Fruit fly (Drosophila melanogaster) whole organism, embryonic: Measurements from ENCODE around the gene Fer3HCH.

Experiments used
- Adf1 ChIP-seq: fragments of 200-800 bp; sonication (Bioruptor generic); IDR thresholded peaks from 2 replicates; pipeline ENCODE4 v1.3.6; 2022; ENCODE audit warnings: missing biosample characterization, missing genetic modification characterization
- CG11085 ChIP-seq: fragments of 200-800 bp; sonication (Bioruptor generic); IDR thresholded peaks from 2 replicates; pipeline ENCODE4 v1.3.6; 2022; ENCODE audit warnings: missing biosample characterization, missing genetic modification characterization
- CG11247 ChIP-seq: fragments of 200-800 bp; sonication (Bioruptor generic); IDR thresholded peaks from 2 replicates; pipeline ENCODE4 v1.3.6; 2022; ENCODE audit warnings: missing biosample characterization, missing genetic modification characterization
- CG11456 ChIP-seq: fragments of 200-800 bp; sonication (Bioruptor generic); IDR thresholded peaks from 3 replicates; pipeline ENCODE4 v1.3.6; 2022; ENCODE audit warnings: missing biosample characterization, missing genetic modification characterization
- CG11560 ChIP-seq: fragments of 200-800 bp; sonication (Bioruptor generic); IDR thresholded peaks from 3 replicates; pipeline ENCODE4 v1.3.6; 2022; ENCODE audit warnings: missing biosample characterization, missing genetic modification characterization
- CG12071 ChIP-seq: fragments of 200-800 bp; sonication (Bioruptor generic); optimal IDR thresholded peaks from 3 replicates; lab custom pipeline; 2018; ENCODE audit warnings: missing biosample characterization, mild to moderate bottlenecking, missing genetic modification characterization
- CG12744 ChIP-seq: fragments of 200-800 bp; sonication (Bioruptor generic); optimal IDR thresholded peaks from 2 replicates; lab custom pipeline; 2016; ENCODE audit warnings: missing biosample characterization, missing genetic modification characterization
- CG14441 ChIP-seq: fragments of 200-800 bp; sonication (Bioruptor generic); IDR thresholded peaks from 2 replicates; pipeline ENCODE4 v1.3.6; 2022; ENCODE audit warnings: missing biosample characterization, missing genetic modification characterization
- CG15479 ChIP-seq: fragments of 200-800 bp; sonication (Bioruptor generic); optimal IDR thresholded peaks from 3 replicates; lab custom pipeline; 2019; ENCODE audit warnings: missing biosample characterization, mild to moderate bottlenecking, missing genetic modification characterization, moderate library complexity
- CG15514 ChIP-seq: fragments of 200-800 bp; sonication (Bioruptor generic); optimal IDR thresholded peaks from 3 replicates; lab custom pipeline; 2017; ENCODE audit warnings: missing biosample characterization, missing genetic modification characterization, mild to moderate bottlenecking, moderate library complexity, missing genetic modification reagents
- CG15696 ChIP-seq: fragments of 200-800 bp; sonication (Bioruptor generic); optimal IDR thresholded peaks from 2 replicates; lab custom pipeline; 2019; ENCODE audit warnings: missing biosample characterization, mild to moderate bottlenecking, missing genetic modification characterization, moderate library complexity
- CG1602 ChIP-seq: fragments of 200-800 bp; sonication (Bioruptor generic); optimal IDR thresholded peaks from 3 replicates; lab custom pipeline; 2016; ENCODE audit warnings: missing biosample characterization, missing genetic modification characterization
- CG16863 ChIP-seq: fragments of 200-800 bp; sonication (Bioruptor generic); optimal IDR thresholded peaks from 3 replicates; lab custom pipeline; 2016; ENCODE audit warnings: missing biosample characterization, missing genetic modification characterization
- CG17328 ChIP-seq: fragments of 200-800 bp; sonication (Bioruptor generic); IDR thresholded peaks from 2 replicates; pipeline ENCODE4 v1.3.6; 2022; ENCODE audit warnings: missing biosample characterization, missing genetic modification characterization
- CG18764 ChIP-seq: fragments of 200-800 bp; sonication (Bioruptor generic); optimal IDR thresholded peaks from 3 replicates; lab custom pipeline; 2016; ENCODE audit warnings: missing biosample characterization, missing genetic modification characterization
- CG2116 ChIP-seq: fragments of 200-800 bp; sonication (Bioruptor generic); optimal IDR thresholded peaks from 3 replicates; lab custom pipeline; 2018; ENCODE audit warnings: missing biosample characterization, mild to moderate bottlenecking, missing genetic modification characterization
- CG2199 ChIP-seq: fragments of 200-800 bp; sonication (Bioruptor generic); IDR thresholded peaks from 3 replicates; pipeline ENCODE4 v1.3.6; 2022; ENCODE audit warnings: missing biosample characterization, missing genetic modification characterization
- CG2678 ChIP-seq: fragments of 200-800 bp; sonication (Bioruptor generic); optimal IDR thresholded peaks from 3 replicates; lab custom pipeline; 2019; ENCODE audit warnings: missing biosample characterization, mild to moderate bottlenecking, missing genetic modification characterization, moderate library complexity
- CG2889 ChIP-seq: fragments of 200-800 bp; sonication (Bioruptor generic); IDR thresholded peaks from 3 replicates; pipeline ENCODE4 v1.3.6; 2022; ENCODE audit warnings: missing biosample characterization, missing genetic modification characterization
- CG32767 ChIP-seq: fragments of 200-800 bp; sonication (Bioruptor generic); IDR thresholded peaks from 2 replicates; pipeline ENCODE4 v1.3.6; 2022; ENCODE audit warnings: missing biosample characterization, missing genetic modification characterization
- CG33557 ChIP-seq: fragments of 200-800 bp; sonication (Bioruptor generic); optimal IDR thresholded peaks from 2 replicates; lab custom pipeline; 2019; ENCODE audit warnings: missing biosample characterization, mild to moderate bottlenecking, missing genetic modification characterization, moderate library complexity
- CG5245 ChIP-seq: fragments of 200-800 bp; sonication (Bioruptor generic); optimal IDR thresholded peaks from 3 replicates; lab custom pipeline; 2016; ENCODE audit warnings: missing biosample characterization, missing genetic modification characterization
- CG6254 ChIP-seq: fragments of 200-800 bp; sonication (Bioruptor generic); optimal IDR thresholded peaks from 3 replicates; lab custom pipeline; 2017; ENCODE audit warnings: mild to moderate bottlenecking, missing biosample characterization, missing genetic modification reagents, missing genetic modification characterization
- CG8089 ChIP-seq: fragments of 200-800 bp; sonication (Bioruptor generic); optimal IDR thresholded peaks from 3 replicates; lab custom pipeline; 2016; ENCODE audit warnings: missing biosample characterization, missing genetic modification characterization
- CG9876 ChIP-seq: fragments of 200-800 bp; sonication (Bioruptor generic); optimal IDR thresholded peaks from 2 replicates; lab custom pipeline; 2016; ENCODE audit warnings: missing biosample characterization, missing genetic modification characterization
- CG9932 ChIP-seq: fragments of 200-800 bp; sonication (Bioruptor generic); IDR thresholded peaks from 2 replicates; pipeline ENCODE4 v1.3.6; 2022; ENCODE audit warnings: missing biosample characterization, missing genetic modification characterization
- CrebB ChIP-seq: fragments of 200-800 bp; sonication (Bioruptor generic); optimal IDR thresholded peaks from 3 replicates; lab custom pipeline; 2018; ENCODE audit warnings: missing biosample characterization, mild to moderate bottlenecking, missing genetic modification characterization
- D ChIP-seq, 2 experiments: fragments of 200-800 bp in 1 of 2; fragments of >200 bp in 1 of 2; sonication (Bioruptor generic) in 1 of 2; optimal IDR thresholded peaks; 2 replicates in 1 of 2; 3 replicates in 1 of 2; lab custom pipeline; 2017; ENCODE audit warnings: mild to moderate bottlenecking in 1 of 2, missing biosample characterization in 1 of 2, missing genetic modification characterization in 1 of 2, missing genetic modification reagents in 1 of 2
- Fer3 ChIP-seq: fragments of 200-800 bp; sonication (Bioruptor generic); optimal IDR thresholded peaks from 2 replicates; lab custom pipeline; 2018; ENCODE audit warnings: missing biosample characterization, mild to moderate bottlenecking, missing genetic modification characterization, moderate library complexity
- H2.0 ChIP-seq: fragments of 200-800 bp; sonication (Bioruptor generic); IDR thresholded peaks from 2 replicates; pipeline ENCODE4 v1.3.6; 2022; ENCODE audit warnings: missing biosample characterization, missing genetic modification characterization
- Max ChIP-seq: fragments of 200-800 bp; sonication (Bioruptor generic); optimal IDR thresholded peaks from 2 replicates; lab custom pipeline; 2016; ENCODE audit warnings: missing biosample characterization, mild to moderate bottlenecking, missing genetic modification characterization
- Mes4 ChIP-seq: fragments of 200-800 bp; sonication (Bioruptor generic); optimal IDR thresholded peaks from 2 replicates; lab custom pipeline; 2016; ENCODE audit warnings: missing biosample characterization, missing genetic modification characterization
- Neu2 ChIP-seq: fragments of 200-800 bp; sonication (Bioruptor generic); optimal IDR thresholded peaks from 3 replicates; lab custom pipeline; 2016; ENCODE audit warnings: missing biosample characterization, missing genetic modification characterization, borderline replicate concordance
- Oaz ChIP-seq: fragments of 200-800 bp; sonication (Bioruptor generic); IDR thresholded peaks from 2 replicates; pipeline ENCODE4 v1.3.6; 2022; ENCODE audit warnings: missing biosample characterization, missing genetic modification characterization
- Poxn ChIP-seq: fragments of 200-800 bp; sonication (Bioruptor generic); IDR thresholded peaks from 2 replicates; pipeline ENCODE4 v1.3.6; 2022; ENCODE audit warnings: missing biosample characterization, missing genetic modification characterization
- Usf ChIP-seq: fragments of 200-800 bp; sonication (Bioruptor generic); optimal IDR thresholded peaks from 2 replicates; lab custom pipeline; 2017; ENCODE audit warnings: missing genotype, missing biosample characterization, missing genetic modification characterization
- ase ChIP-seq: fragments of 200-800 bp; sonication (Bioruptor generic); IDR thresholded peaks from 3 replicates; pipeline ENCODE4 v1.3.6; 2022; ENCODE audit warnings: missing biosample characterization, missing genetic modification characterization
- bowl ChIP-seq: fragments of 200-800 bp; sonication (Bioruptor generic); IDR thresholded peaks from 2 replicates; pipeline ENCODE4 v1.3.6; 2022; ENCODE audit warnings: missing biosample characterization, missing genetic modification characterization
- cad ChIP-seq: fragments of >200 bp; optimal IDR thresholded peaks from 2 replicates; lab custom pipeline; 2017; ENCODE audit warnings: missing biosample characterization, missing genetic modification characterization
- chm ChIP-seq: fragments of 200-800 bp; sonication (Bioruptor generic); IDR thresholded peaks from 2 replicates; pipeline ENCODE4 v1.3.6; 2022; ENCODE audit warnings: missing biosample characterization, missing genetic modification characterization
- dm ChIP-seq: fragments of 200-800 bp; sonication (Bioruptor generic); optimal IDR thresholded peaks from 3 replicates; lab custom pipeline; 2016; ENCODE audit warnings: missing biosample characterization, missing genetic modification characterization
- hth ChIP-seq: fragments of >200 bp; optimal IDR thresholded peaks from 2 replicates; lab custom pipeline; 2017; ENCODE audit warnings: inconsistent platforms
- ind ChIP-seq: fragments of 200-800 bp; sonication (Bioruptor generic); optimal IDR thresholded peaks from 3 replicates; lab custom pipeline; 2016; ENCODE audit warnings: missing biosample characterization, missing genetic modification characterization
- kni ChIP-seq: fragments of 200-800 bp; sonication (Bioruptor generic); optimal IDR thresholded peaks from 3 replicates; lab custom pipeline; 2017; ENCODE audit warnings: mild to moderate bottlenecking, missing biosample characterization, missing genetic modification reagents, missing genetic modification characterization
- mirr ChIP-seq: fragments of 200-800 bp; sonication (Bioruptor generic); optimal IDR thresholded peaks from 3 replicates; lab custom pipeline; 2018; ENCODE audit warnings: missing biosample characterization, mild to moderate bottlenecking, missing genetic modification characterization
- oc ChIP-seq: fragments of 200-800 bp; sonication (Bioruptor generic); optimal IDR thresholded peaks from 2 replicates; lab custom pipeline; 2018; ENCODE audit warnings: missing biosample characterization, mild to moderate bottlenecking, missing genetic modification characterization, moderate library complexity
- pnt ChIP-seq: fragments of 200-800 bp; sonication (Bioruptor generic); optimal IDR thresholded peaks from 3 replicates; lab custom pipeline; 2016; ENCODE audit warnings: missing biosample characterization, missing genetic modification characterization
- ranshi ChIP-seq: fragments of 200-800 bp; sonication (Bioruptor generic); IDR thresholded peaks from 2 replicates; pipeline ENCODE4 v1.3.6; 2022; ENCODE audit warnings: missing biosample characterization, missing genetic modification characterization
- sima ChIP-seq: fragments of 200-800 bp; sonication (Bioruptor generic); optimal IDR thresholded peaks from 2 replicates; lab custom pipeline; 2016; ENCODE audit warnings: missing biosample characterization, missing genetic modification characterization
- tx ChIP-seq: fragments of 200-800 bp; sonication (Bioruptor generic); optimal IDR thresholded peaks from 2 replicates; lab custom pipeline; 2016; ENCODE audit warnings: missing biosample characterization, missing genetic modification characterization
- zf30C ChIP-seq: fragments of 200-800 bp; sonication (Bioruptor generic); optimal IDR thresholded peaks from 3 replicates; lab custom pipeline; 2018; ENCODE audit warnings: missing biosample characterization, mild to moderate bottlenecking, missing genetic modification characterization
- zfh1 ChIP-seq: fragments of 200-800 bp; sonication (Bioruptor generic); IDR thresholded peaks from 3 replicates; pipeline ENCODE4 v1.3.6; 2022; ENCODE audit warnings: missing biosample characterization, missing genetic modification characterization

Gene Fer3HCH

dm6 chrX:13112238-13112829, 4.3 kb upstream of the Fer3HCH start, which contains the start of gene Chpf (continued):
- TF ChIP-seq CG17328 (GFP tag; lab: Robert Waterston, UW) (no peak), CG11085 (GFP tag; lab: Robert Waterston, UW) (no peak), chm (no peak), ind (GFP tag; lab: Kevin White, UChicago) (no peak), CG33557 (GFP tag; lab: Kevin White, UChicago) (no peak), CG9932 (peak; percentile 49; the same call in 1 of the 2 replicates), ranshi (GFP tag; lab: Robert Waterston, UW) (no peak), Usf (GFP tag; lab: Kevin White, UChicago) (no peak), Mes4 (GFP tag; lab: Kevin White, UChicago) (no peak), CG8089 (no peak), CG2199 (GFP tag; lab: Robert Waterston, UW) (no peak), CrebB (tag; lab: Kevin White, UChicago) (no peak), ase (peak; percentile 17; the same call in 1 of the 3 replicates), Adf1 (no peak), tx (GFP tag; lab: Kevin White, UChicago) (no peak), CG2889 (GFP tag; lab: Robert Waterston, UW) (no peak), CG32767 (GFP tag; lab: Robert Waterston, UW) (no peak), H2.0 (no peak), hth (no peak), CG14441 (GFP tag; lab: Robert Waterston, UW) (no peak), CG5245 (GFP tag; lab: Kevin White, UChicago) (no peak), dm (GFP tag; lab: Kevin White, UChicago) (no peak), CG18764 (no peak), sima (GFP tag; lab: Kevin White, UChicago) (no peak), bowl (GFP tag; lab: Robert Waterston, UW) (no peak), CG11560 (tag; lab: Robert Waterston, UW) (no peak), CG2116 (peak; percentile 63), Neu2 (GFP tag; lab: Kevin White, UChicago) (no peak), zf30C (no peak), Fer3 (no peak), CG9876 (no peak), mirr (no peak), CG1602 (GFP tag; lab: Kevin White, UChicago) (no peak), CG15514 (GFP tag; lab: Kevin White, UChicago) (peak; percentile 25), CG12744 (no peak), CG11247 (no peak), pnt (GFP tag; lab: Kevin White, UChicago) (no peak), Oaz (no peak), zfh1 (GFP tag; lab: Robert Waterston, UW) (no peak), CG11456 (GFP tag; lab: Robert Waterston, UW) (no peak), oc (tag; lab: Kevin White, UChicago) (no peak), Max (no peak), Poxn (GFP tag; lab: Robert Waterston, UW) (no peak), cad (GFP tag; lab: Kevin White, UChicago) (no peak), CG6254 (no peak), CG15479 (GFP tag; lab: Kevin White, UChicago) (no peak), CG2678 (tag; lab: Kevin White, UChicago) (no peak), kni (GFP tag; lab: Kevin White, UChicago) (no peak), CG16863 (GFP tag; lab: Kevin White, UChicago) (no peak), CG15696 (tag; lab: Kevin White, UChicago) (no peak), CG12071 (GFP tag; lab: Kevin White, UChicago) (no peak), D (optimal IDR thresholded peaks at IDR 0.05; lab: Kevin White, UChicago) (no peak), D (GFP tag; optimal IDR thresholded peaks at IDR 0.05; lab: Kevin White, UChicago) (no peak)
